Fruit fly (Drosophila melanogaster) whole organism, embryonic: Measurements from ENCODE around the gene CG4631.

Experiments
- CG10979 ChIP-seq: fragments of 200-800 bp; sonication (Bioruptor generic); optimal IDR thresholded peaks from 2 replicates; lab custom pipeline; 2018; ENCODE audit warnings: missing biosample characterization, mild to moderate bottlenecking, missing genetic modification characterization, moderate library complexity
- CG15479 ChIP-seq: fragments of 200-800 bp; sonication (Bioruptor generic); optimal IDR thresholded peaks from 3 replicates; lab custom pipeline; 2019; ENCODE audit warnings: missing biosample characterization, mild to moderate bottlenecking, missing genetic modification characterization, moderate library complexity
- CG17328 ChIP-seq: fragments of 200-800 bp; sonication (Bioruptor generic); IDR thresholded peaks from 2 replicates; pipeline ENCODE4 v1.3.6; 2022; ENCODE audit warnings: missing biosample characterization, missing genetic modification characterization
- CG17568 ChIP-seq: fragments of 200-800 bp; sonication (Bioruptor generic); optimal IDR thresholded peaks from 2 replicates; lab custom pipeline; 2018; ENCODE audit warnings: missing biosample characterization, mild to moderate bottlenecking, missing genetic modification characterization, moderate library complexity
- CG17802 ChIP-seq: fragments of 200-800 bp; sonication (Bioruptor generic); optimal IDR thresholded peaks from 2 replicates; lab custom pipeline; 2018; ENCODE audit warnings: missing biosample characterization, mild to moderate bottlenecking, missing genetic modification characterization, moderate library complexity
- CG18619 ChIP-seq: fragments of 200-800 bp; sonication (Bioruptor generic); optimal IDR thresholded peaks from 3 replicates; lab custom pipeline; 2017; ENCODE audit warnings: missing biosample characterization, mild to moderate bottlenecking, missing genetic modification characterization
- CG30020 ChIP-seq: fragments of 200-800 bp; optimal IDR thresholded peaks from 2 replicates; lab custom pipeline; 2019; ENCODE audit warnings: missing biosample characterization, mild to moderate bottlenecking, missing genetic modification characterization, moderate library complexity
- CG8765 ChIP-seq: fragments of 200-800 bp; sonication (Bioruptor generic); IDR thresholded peaks from 2 replicates; pipeline ENCODE4 v1.3.6; 2022; ENCODE audit warnings: missing biosample characterization, missing genetic modification characterization
- CTCF ChIP-seq: fragments of 200-800 bp; sonication (Bioruptor generic); optimal IDR thresholded peaks from 2 replicates; lab custom pipeline; 2017; ENCODE audit warnings: missing biosample characterization, mild to moderate bottlenecking, missing genetic modification characterization, moderate library complexity
- Dbx ChIP-seq: fragments of 200-800 bp; sonication (Bioruptor generic); IDR thresholded peaks from 3 replicates; pipeline ENCODE4 v1.3.6; 2022; ENCODE audit warnings: missing biosample characterization, missing genetic modification characterization
- Dek ChIP-seq: fragments of 200-800 bp; sonication (Bioruptor generic); optimal IDR thresholded peaks from 3 replicates; lab custom pipeline; 2019; ENCODE audit warnings: missing biosample characterization, mild to moderate bottlenecking, missing genetic modification characterization, moderate library complexity
- Dll ChIP-seq: fragments of 200-800 bp; sonication (Bioruptor generic); IDR thresholded peaks from 4 replicates; pipeline ENCODE4 v1.3.6; 2022; ENCODE audit warnings: missing biosample characterization, missing genetic modification characterization; ENCODE audit not compliant: partially characterized antibody
- Doc2 ChIP-seq: fragments of 200-800 bp; sonication (Bioruptor generic); IDR thresholded peaks from 2 replicates; pipeline ENCODE4 v1.3.6; 2022; ENCODE audit warnings: missing biosample characterization, missing genetic modification characterization
- Ets97D ChIP-seq: fragments of 200-800 bp; sonication (Bioruptor generic); optimal IDR thresholded peaks from 3 replicates; lab custom pipeline; 2016; ENCODE audit warnings: missing biosample characterization, missing genetic modification characterization
- Gsc ChIP-seq: fragments of 200-800 bp; sonication (Bioruptor generic); IDR thresholded peaks from 2 replicates; pipeline ENCODE4 v1.3.6; 2022; ENCODE audit warnings: missing biosample characterization, missing genetic modification characterization
- H2.0 ChIP-seq: fragments of 200-800 bp; sonication (Bioruptor generic); IDR thresholded peaks from 2 replicates; pipeline ENCODE4 v1.3.6; 2022; ENCODE audit warnings: missing biosample characterization, missing genetic modification characterization
- HLH54F ChIP-seq: fragments of 200-800 bp; sonication (Bioruptor generic); optimal IDR thresholded peaks from 3 replicates; lab custom pipeline; 2016; ENCODE audit warnings: missing biosample characterization, missing genetic modification characterization
- Hey ChIP-seq: fragments of 200-800 bp; sonication (Bioruptor generic); optimal IDR thresholded peaks from 3 replicates; lab custom pipeline; 2018; ENCODE audit warnings: missing biosample characterization, mild to moderate bottlenecking, missing genetic modification characterization
- Mrtf ChIP-seq: fragments of 200-800 bp; sonication (Bioruptor generic); IDR thresholded peaks from 3 replicates; pipeline ENCODE4 v1.3.6; 2022; ENCODE audit warnings: missing biosample characterization, missing genetic modification characterization
- NC2α ChIP-seq: fragments of 200-800 bp; sonication (Bioruptor generic); optimal IDR thresholded peaks from 2 replicates; lab custom pipeline; 2016; ENCODE audit warnings: missing biosample characterization, missing genetic modification characterization
- NC2β ChIP-seq: fragments of 200-800 bp; sonication (Bioruptor generic); optimal IDR thresholded peaks from 2 replicates; lab custom pipeline; 2016; ENCODE audit warnings: missing biosample characterization, missing genetic modification characterization
- Nf-YA ChIP-seq: fragments of 200-800 bp; sonication (Bioruptor generic); IDR thresholded peaks from 2 replicates; pipeline ENCODE4 v1.3.6; 2022; ENCODE audit warnings: missing biosample characterization, missing genetic modification characterization
- Oli ChIP-seq: fragments of 200-800 bp; sonication (Bioruptor generic); optimal IDR thresholded peaks from 2 replicates; lab custom pipeline; 2018; ENCODE audit warnings: missing biosample characterization, mild to moderate bottlenecking, missing genetic modification characterization, moderate library complexity
- Ptx1 ChIP-seq: fragments of 200-800 bp; sonication (Bioruptor generic); IDR thresholded peaks from 2 replicates; pipeline ENCODE4 v1.3.6; 2022; ENCODE audit warnings: missing biosample characterization, missing genetic modification characterization
- Rx ChIP-seq: fragments of 200-800 bp; sonication (Bioruptor generic); IDR thresholded peaks from 2 replicates; pipeline ENCODE4 v1.3.6; 2022; ENCODE audit warnings: missing biosample characterization, missing genetic modification characterization
- Stat92E ChIP-seq, 3 experiments: fragments of >200 bp in 2 of 3; fragments of 200-800 bp in 1 of 3; sonication (Bioruptor generic) in 1 of 3; optimal IDR thresholded peaks; 2 replicates each; lab custom pipeline; 2017 to 2019; ENCODE audit warnings: missing biosample characterization in 3 of 3, missing genetic modification characterization in 3 of 3, mild to moderate bottlenecking in 1 of 3, moderate library complexity in 1 of 3
- Xrp1 ChIP-seq: fragments of 200-800 bp; sonication (Bioruptor generic); IDR thresholded peaks from 2 replicates; pipeline ENCODE4 v1.3.6; 2022; ENCODE audit warnings: missing biosample characterization, missing genetic modification characterization
- ab ChIP-seq: fragments of 200-800 bp; sonication (Bioruptor generic); optimal IDR thresholded peaks from 2 replicates; lab custom pipeline; 2016; ENCODE audit warnings: missing biosample characterization, missing genetic modification characterization
- ac ChIP-seq: fragments of 200-800 bp; sonication (Bioruptor generic); optimal IDR thresholded peaks from 3 replicates; lab custom pipeline; 2017; ENCODE audit warnings: missing biosample characterization, mild to moderate bottlenecking, missing genetic modification characterization
- bigmax ChIP-seq: fragments of 200-800 bp; sonication (Bioruptor generic); optimal IDR thresholded peaks from 2 replicates; lab custom pipeline; 2018; ENCODE audit warnings: missing biosample characterization, mild to moderate bottlenecking, missing genetic modification characterization
- bowl ChIP-seq: fragments of 200-800 bp; sonication (Bioruptor generic); IDR thresholded peaks from 2 replicates; pipeline ENCODE4 v1.3.6; 2022; ENCODE audit warnings: missing biosample characterization, missing genetic modification characterization
- btn ChIP-seq: fragments of 200-800 bp; sonication (Bioruptor generic); optimal IDR thresholded peaks from 2 replicates; lab custom pipeline; 2016; ENCODE audit warnings: missing biosample characterization, missing genetic modification characterization
- crol ChIP-seq: fragments of 200-800 bp; sonication (Bioruptor generic); IDR thresholded peaks from 2 replicates; pipeline ENCODE4 v1.3.6; 2022; ENCODE audit warnings: missing biosample characterization, missing genetic modification characterization
- eve ChIP-seq, 2 experiments: fragments of >200 bp; optimal IDR thresholded peaks; 2 replicates each; lab custom pipeline; 2017; ENCODE audit warnings: missing biosample characterization in 2 of 2, missing genetic modification characterization in 2 of 2
- fd64A ChIP-seq: fragments of 200-800 bp; sonication (Bioruptor generic); optimal IDR thresholded peaks from 3 replicates; lab custom pipeline; 2018; ENCODE audit warnings: missing biosample characterization, mild to moderate bottlenecking, missing genetic modification characterization
- gsb ChIP-seq: fragments of 200-800 bp; sonication (Bioruptor generic); IDR thresholded peaks from 2 replicates; pipeline ENCODE4 v1.3.6; 2022; ENCODE audit warnings: missing biosample characterization, missing genetic modification characterization
- hth ChIP-seq: fragments of >200 bp; optimal IDR thresholded peaks from 2 replicates; lab custom pipeline; 2017; ENCODE audit warnings: inconsistent platforms
- jing ChIP-seq: fragments of 200-800 bp; sonication (Bioruptor generic); optimal IDR thresholded peaks from 2 replicates; lab custom pipeline; 2018; ENCODE audit warnings: missing biosample characterization, mild to moderate bottlenecking, missing genetic modification characterization
- kay ChIP-seq: fragments of 200-800 bp; sonication (Bioruptor generic); optimal IDR thresholded peaks from 2 replicates; lab custom pipeline; 2016; ENCODE audit warnings: missing biosample characterization, missing genetic modification characterization
- lola ChIP-seq, 3 experiments: fragments of >200 bp in 2 of 3; fragments of 200-800 bp in 1 of 3; sonication (Bioruptor generic) in 1 of 3; optimal IDR thresholded peaks; 2 replicates each; lab custom pipeline; 2017 to 2019; ENCODE audit warnings: missing biosample characterization in 3 of 3, missing genetic modification characterization in 3 of 3, mild to moderate bottlenecking in 1 of 3, moderate library complexity in 1 of 3
- mirr ChIP-seq: fragments of 200-800 bp; sonication (Bioruptor generic); optimal IDR thresholded peaks from 3 replicates; lab custom pipeline; 2018; ENCODE audit warnings: missing biosample characterization, mild to moderate bottlenecking, missing genetic modification characterization
- nerfin-1 ChIP-seq: fragments of 200-800 bp; sonication (Bioruptor generic); optimal IDR thresholded peaks from 3 replicates; lab custom pipeline; 2019; ENCODE audit warnings: missing biosample characterization, mild to moderate bottlenecking, missing genetic modification characterization, moderate library complexity
- org-1 ChIP-seq: fragments of 200-800 bp; sonication (Bioruptor generic); optimal IDR thresholded peaks from 2 replicates; lab custom pipeline; 2017; ENCODE audit warnings: missing biosample characterization, missing genetic modification characterization
- phol ChIP-seq: fragments of 200-800 bp; sonication (Bioruptor generic); optimal IDR thresholded peaks from 3 replicates; lab custom pipeline; 2018; ENCODE audit warnings: missing biosample characterization, mild to moderate bottlenecking, missing genetic modification characterization, moderate library complexity
- psq ChIP-seq: fragments of 200-800 bp; sonication (Bioruptor generic); optimal IDR thresholded peaks from 2 replicates; lab custom pipeline; 2017; ENCODE audit warnings: missing biosample characterization, missing genetic modification characterization
- ranshi ChIP-seq: fragments of 200-800 bp; sonication (Bioruptor generic); IDR thresholded peaks from 2 replicates; pipeline ENCODE4 v1.3.6; 2022; ENCODE audit warnings: missing biosample characterization, missing genetic modification characterization
- sqz ChIP-seq: fragments of 200-800 bp; sonication (Bioruptor generic); optimal IDR thresholded peaks from 3 replicates; lab custom pipeline; 2018; ENCODE audit warnings: missing biosample characterization, mild to moderate bottlenecking, missing genetic modification characterization
- stc ChIP-seq: fragments of 200-800 bp; sonication (Bioruptor generic); IDR thresholded peaks from 2 replicates; pipeline ENCODE4 v1.3.6; 2022; ENCODE audit warnings: missing biosample characterization, missing genetic modification characterization
- stwl ChIP-seq: fragments of 200-800 bp; sonication (Bioruptor generic); optimal IDR thresholded peaks from 3 replicates; lab custom pipeline; 2018; ENCODE audit warnings: missing biosample characterization, mild to moderate bottlenecking, missing genetic modification characterization, moderate library complexity
- tio ChIP-seq: fragments of 200-800 bp; sonication (Bioruptor generic); optimal IDR thresholded peaks from 2 replicates; lab custom pipeline; 2017; ENCODE audit warnings: missing biosample characterization, missing genetic modification characterization, inconsistent platforms
- toy ChIP-seq: fragments of 200-800 bp; sonication (Bioruptor generic); IDR thresholded peaks from 2 replicates; pipeline ENCODE4 v1.3.6; 2022; ENCODE audit warnings: missing biosample characterization, missing genetic modification characterization
- tup ChIP-seq: fragments of 200-800 bp; sonication (Bioruptor generic); optimal IDR thresholded peaks from 2 replicates; lab custom pipeline; 2016; ENCODE audit warnings: missing biosample characterization, mild to moderate bottlenecking, missing genetic modification characterization, moderate library complexity
- zfh1 ChIP-seq: fragments of 200-800 bp; sonication (Bioruptor generic); IDR thresholded peaks from 3 replicates; pipeline ENCODE4 v1.3.6; 2022; ENCODE audit warnings: missing biosample characterization, missing genetic modification characterization

Gene CG4631

DNA sequence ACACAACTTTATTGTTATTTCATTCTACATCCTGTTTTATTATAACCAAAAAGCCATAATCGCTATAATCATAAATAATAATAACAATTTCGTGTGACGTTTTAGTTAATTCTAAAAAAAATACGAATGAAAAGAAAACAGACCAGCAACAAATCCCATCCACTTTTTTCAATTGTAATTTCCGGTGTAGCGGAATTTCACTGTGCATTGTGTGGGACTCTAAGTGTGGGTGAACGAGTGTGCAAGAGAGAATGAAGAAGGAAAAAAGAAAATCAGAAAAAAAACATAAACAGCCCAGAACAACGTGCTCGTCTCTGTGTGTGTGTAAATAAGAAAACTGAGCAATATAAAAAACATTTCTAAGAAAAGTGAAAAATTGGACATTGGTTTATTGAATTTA is 4.9 kb upstream of the CG4631 start (continued):
- TF ChIP-seq Dbx (GFP tag; lab: Robert Waterston, UW) (no peak), NC2α (GFP tag; lab: Kevin White, UChicago) (no peak), Rx (no peak), bowl (GFP tag; lab: Robert Waterston, UW) (no peak), btn (GFP tag; lab: Kevin White, UChicago) (no peak), zfh1 (0 out of 3 replicates have a peak, but pooled peaks have one; percentile 20), stc (GFP tag; lab: Robert Waterston, UW) (no peak), jing (GFP tag; lab: Kevin White, UChicago) (no peak), stwl (peak; percentile 9), kay (no peak), Xrp1 (GFP tag; lab: Robert Waterston, UW) (peak; percentile 34; the same call in 1 of the 2 replicates), Mrtf (GFP tag; lab: Robert Waterston, UW) (no peak), CG18619 (no peak), org-1 (GFP tag; lab: Kevin White, UChicago) (no peak), HLH54F (GFP tag; lab: Kevin White, UChicago) (no peak), tio (GFP tag; lab: Kevin White, UChicago) (peak; percentile 12), mirr (GFP tag; lab: Kevin White, UChicago) (no peak), bigmax (GFP tag; lab: Kevin White, UChicago) (no peak), phol (tag; lab: Kevin White, UChicago) (peak; percentile 32), Ptx1 (GFP tag; lab: Robert Waterston, UW) (no peak), nerfin-1 (tag; lab: Kevin White, UChicago) (peak; percentile 56), Gsc (no peak), ac (GFP tag; lab: Kevin White, UChicago) (no peak), CG17328 (GFP tag; lab: Robert Waterston, UW) (no peak), Stat92E (GFP tag; optimal IDR thresholded peaks at IDR 0.05; lab: Kevin White, UChicago) (peak in 1 of 3 experiments; percentile 28), ranshi (no peak), tup (GFP tag; lab: Kevin White, UChicago) (no peak), NC2β (GFP tag; lab: Kevin White, UChicago) (no peak), ab (GFP tag; lab: Kevin White, UChicago) (no peak), H2.0 (no peak), CG10979 (tag; lab: Kevin White, UChicago) (peak; percentile 14), lola (GFP tag; optimal IDR thresholded peaks at IDR 0.05; lab: Kevin White, UChicago) (peak in 1 of 3 experiments; percentile 11), Oli (tag; lab: Kevin White, UChicago) (peak; percentile 32), sqz (peak; percentile 37), psq (GFP tag; lab: Kevin White, UChicago) (peak; percentile 85), Hey (tag; lab: Kevin White, UChicago) (no peak), CG17802 (no peak), hth (lab: Kevin White, UChicago) (no peak), Dll (no peak), toy (no peak), CTCF (GFP tag; lab: Kevin White, UChicago) (no peak), Doc2 (no peak), CG15479 (GFP tag; lab: Kevin White, UChicago) (no peak), fd64A (no peak), CG17568 (GFP tag; lab: Kevin White, UChicago) (no peak), Dek (tag; lab: Kevin White, UChicago) (no peak), Nf-YA (GFP tag; lab: Robert Waterston, UW) (no peak), CG30020 (tag; lab: Kevin White, UChicago) (no peak), eve (GFP tag; optimal IDR thresholded peaks at IDR 0.05; lab: Kevin White, UChicago) (no peak), Ets97D (GFP tag; lab: Kevin White, UChicago) (no peak), crol (GFP tag; lab: Robert Waterston, UW) (no peak), gsb (no peak), CG8765 (GFP tag; lab: Robert Waterston, UW) (no peak)
